Fruit fly (Drosophila melanogaster): Measurements from ENCODE around the gene CG31522.

The CG31522 gene

DNA sequence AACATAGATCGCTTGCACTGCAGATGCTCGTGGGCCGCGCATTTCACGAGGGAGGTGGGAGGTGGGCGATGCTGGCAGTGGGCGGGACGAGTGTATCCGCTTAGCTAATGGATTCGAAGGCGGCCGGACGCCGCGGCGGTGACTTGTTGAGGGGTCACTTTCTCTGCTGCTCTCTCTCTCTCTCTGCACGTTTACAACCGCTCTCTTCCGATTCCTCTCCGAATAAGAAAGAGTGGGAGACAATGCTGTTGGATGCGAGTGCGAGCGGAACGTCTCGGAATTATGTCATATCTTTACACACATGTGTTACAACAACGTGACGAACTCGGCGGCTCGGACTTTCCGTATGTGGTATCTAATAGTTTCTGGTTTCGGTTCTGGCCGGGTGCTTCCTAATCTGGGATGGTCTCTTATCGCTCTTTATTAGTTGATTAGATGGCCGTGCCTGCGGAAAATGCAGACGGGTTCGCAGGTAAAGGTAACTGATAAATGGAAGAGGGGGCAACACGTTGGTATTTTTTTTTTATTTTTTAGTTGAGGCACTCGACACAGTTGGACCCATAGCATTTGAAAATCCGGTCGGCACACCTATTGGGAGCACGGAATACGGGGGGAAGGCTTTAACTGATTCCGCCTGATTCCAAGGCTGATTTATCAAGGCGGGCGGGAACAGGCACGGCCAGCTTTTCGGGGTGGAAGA is 10.2 kb downstream of the CG31522 start (continued):
- TF ChIP-seq CG32772 (GFP tag; IDR thresholded peaks at IDR 0.05): 0 out of 2 replicates have a peak, but pooled peaks have one; percentile 17
- no peak for TF ChIP-seq CG18599 (GFP tag; optimal IDR thresholded peaks at IDR 0.05)
- TF ChIP-seq Scr (GFP tag; IDR thresholded peaks at IDR 0.05; ENCODE audit: partially characterized antibody): peak; percentile 21; the same call in 1 of the 2 replicates
- no peak for TF ChIP-seq odd (GFP tag; optimal IDR thresholded peaks at IDR 0.05)
- peak; percentile 4 for TF ChIP-seq Asciz (GFP tag; optimal IDR thresholded peaks at IDR 0.05)
- no peak for TF ChIP-seq Hsf (GFP tag; optimal IDR thresholded peaks at IDR 0.05)
- peak; percentile 2 for TF ChIP-seq CG12071 (GFP tag; optimal IDR thresholded peaks at IDR 0.05)
- no peak for TF ChIP-seq CG3847 (GFP tag; IDR thresholded peaks at IDR 0.05)
- peak; percentile 13 for TF ChIP-seq nom (GFP tag; optimal IDR thresholded peaks at IDR 0.05)
- TF ChIP-seq en (GFP tag; optimal IDR thresholded peaks at IDR 0.05): no peak
- TF ChIP-seq CG15601 (tag; optimal IDR thresholded peaks at IDR 0.05): no peak
- peak; percentile 39 for TF ChIP-seq HLHmδ (GFP tag; optimal IDR thresholded peaks at IDR 0.05)
- TF ChIP-seq GATAe (GFP tag; conservative IDR thresholded peaks at IDR 0.05): peak; percentile 74
- peak; percentile 37 for TF ChIP-seq Deaf1 (tag; optimal IDR thresholded peaks at IDR 0.05)
- TF ChIP-seq exex (tag; optimal IDR thresholded peaks at IDR 0.05): peak; percentile 72
- TF ChIP-seq CG13894 (tag; optimal IDR thresholded peaks at IDR 0.05): no peak
- TF ChIP-seq Pdp1 (GFP tag; optimal IDR thresholded peaks at IDR 0.05): peak in 1 of 2 experiments; percentile 99
- TF ChIP-seq CG12659 (GFP tag; optimal IDR thresholded peaks at IDR 0.05): no peak
- TF ChIP-seq gce (GFP tag; IDR thresholded peaks at IDR 0.05): 0 out of 3 replicates have a peak, but pooled peaks have one; percentile 4
- TF ChIP-seq seq (GFP tag; IDR thresholded peaks at IDR 0.05): peak; percentile 30; the same call in 1 of the 2 replicates
- TF ChIP-seq hbn (GFP tag; IDR thresholded peaks at IDR 0.05; ENCODE audit: partially characterized antibody): 0 out of 2 replicates have a peak, but pooled peaks have one; percentile 17
- TF ChIP-seq yki (optimal IDR thresholded peaks at IDR 0.05): peak; percentile 96
- no peak for TF ChIP-seq ken (GFP tag; IDR thresholded peaks at IDR 0.05)
- peak in 1 of 2 experiments; percentile 41 for TF ChIP-seq Hr78 (GFP tag; optimal IDR thresholded peaks at IDR 0.05)
- TF ChIP-seq unc-4 (GFP tag; IDR thresholded peaks at IDR 0.05; ENCODE audit: partially characterized antibody): peak; percentile 46; the same call in 1 of the 2 replicates
- TF ChIP-seq caup (GFP tag; optimal IDR thresholded peaks at IDR 0.05; ENCODE audit: severe bottlenecking): no peak
- no peak for TF ChIP-seq CG1024 (GFP tag; IDR thresholded peaks at IDR 0.05)
- peak; percentile 46; the same call in 1 of the 3 replicates for TF ChIP-seq CG34224 (GFP tag; IDR thresholded peaks at IDR 0.05; ENCODE audit: partially characterized antibody)
- TF ChIP-seq CG5180 (GFP tag; optimal IDR thresholded peaks at IDR 0.05): peak; percentile 86
- TF ChIP-seq Awh (GFP tag; IDR thresholded peaks at IDR 0.05): 0 out of 2 replicates have a peak, but pooled peaks have one; percentile 18
- peak; percentile 42; the same call in 2 of the 3 replicates for TF ChIP-seq CG6791 (GFP tag; IDR thresholded peaks at IDR 0.05; ENCODE audit: partially characterized antibody)
- peak; percentile 89 to 98 for TF ChIP-seq Trl (optimal IDR thresholded peaks at IDR 0.05)
- TF ChIP-seq Trl (GFP tag; optimal IDR thresholded peaks at IDR 0.05): no peak
- TF ChIP-seq CG15479 (GFP tag; optimal IDR thresholded peaks at IDR 0.05): peak; percentile 83
- peak; percentile 16 for TF ChIP-seq cwo (GFP tag; optimal IDR thresholded peaks at IDR 0.05)
- no peak for TF ChIP-seq CG17359 (tag; optimal IDR thresholded peaks at IDR 0.05)
- peak; percentile 83 for TF ChIP-seq twi (tag; optimal IDR thresholded peaks at IDR 0.05)
- TF ChIP-seq sr (GFP tag; IDR thresholded peaks at IDR 0.05): peak; percentile 99
- TF ChIP-seq sug (tag; optimal IDR thresholded peaks at IDR 0.05): peak; percentile 10
- TF ChIP-seq dm (GFP tag; optimal IDR thresholded peaks at IDR 0.05): peak; percentile 29
- peak; percentile 71 for TF ChIP-seq Blimp-1 (GFP tag; optimal IDR thresholded peaks at IDR 0.05)
- no peak for TF ChIP-seq E2f1 (GFP tag; IDR thresholded peaks at IDR 0.05)
- peak; percentile 24 for TF ChIP-seq chn (GFP tag; optimal IDR thresholded peaks at IDR 0.05)
- no peak for TF ChIP-seq sima (GFP tag; optimal IDR thresholded peaks at IDR 0.05)
- TF ChIP-seq CG34376 (GFP tag; optimal IDR thresholded peaks at IDR 0.05): peak; percentile 51
- peak; percentile 72 for TF ChIP-seq crol (GFP tag; IDR thresholded peaks at IDR 0.05)
- TF ChIP-seq vvl (GFP tag; IDR thresholded peaks at IDR 0.05): peak; percentile 27; the same call in 1 of the 2 replicates
